ENCODE assay signal across 4 fruit fly cellular contexts in genomic region chr3L:3222643-3223389, dm6.
TF ChIP-seq lines count a peak whose summit lies in the region.

RpL28 (minus strand) TSS chr3L:3222960.
eIF1 (plus strand) TSS chr3L:3223341.

TF ChIP-seq in whole organism, adult, 20 proteins besides CTCF, POLR2A, EP300 and RAD21 (continued from another document):
- TF ChIP-seq ovo (GFP tag; optimal IDR thresholded peaks at IDR 0.05; lab: Kevin White, UChicago): peak; percentile 96
- no peak for TF ChIP-seq toe (GFP tag; optimal IDR thresholded peaks at IDR 0.05; lab: Kevin White, UChicago)

TF ChIP-seq in whole organism, embryonic, 481 proteins besides CTCF, POLR2A, EP300 and RAD21 (continued from another document and continues in another):
- TF ChIP-seq CG15269 (tag; optimal IDR thresholded peaks at IDR 0.05; lab: Kevin White, UChicago) (peak; percentile 56), CG8924 (tag; optimal IDR thresholded peaks at IDR 0.05; lab: Kevin White, UChicago) (peak; percentile 81), H2.0 (GFP tag; IDR thresholded peaks at IDR 0.05; lab: Robert Waterston, UW) (peak; percentile 77), Sox102F (GFP tag; optimal IDR thresholded peaks at IDR 0.05; lab: Kevin White, UChicago) (no peak), Dref (GFP tag; IDR thresholded peaks at IDR 0.05; lab: Robert Waterston, UW) (peak; percentile 72), CG10274 (GFP tag; optimal IDR thresholded peaks at IDR 0.05; lab: Kevin White, UChicago) (peak; percentile 87), CG43689 (GFP tag; IDR thresholded peaks at IDR 0.05; lab: Robert Waterston, UW) (peak; percentile 83), CG18619 (GFP tag; optimal IDR thresholded peaks at IDR 0.05; lab: Kevin White, UChicago) (peak; percentile 96), CkIIα-i1 (GFP tag; IDR thresholded peaks at IDR 0.05; lab: Robert Waterston, UW) (peak; percentile 33; the same call in 1 of the 2 replicates), luna (GFP tag; optimal IDR thresholded peaks at IDR 0.05; lab: Kevin White, UChicago) (peak; percentile 92), bsh (GFP tag; optimal IDR thresholded peaks at IDR 0.05; lab: Kevin White, UChicago) (peak; percentile 32 to 79), Sry-δ (GFP tag; optimal IDR thresholded peaks at IDR 0.05; lab: Kevin White, UChicago) (peak; percentile 89), CG18476 (GFP tag; optimal IDR thresholded peaks at IDR 0.05; lab: Kevin White, UChicago) (peak; percentile 83), Fer3 (tag; optimal IDR thresholded peaks at IDR 0.05; lab: Kevin White, UChicago) (peak; percentile 90), BEAF-32 (GFP tag; optimal IDR thresholded peaks at IDR 0.05; lab: Kevin White, UChicago) (peak; percentile 96), zen2 (GFP tag; IDR thresholded peaks at IDR 0.05; lab: Robert Waterston, UW; ENCODE audit: partially characterized antibody) (peak; percentile 47; the same call in 2 of the 3 replicates), br (optimal IDR thresholded peaks at IDR 0.05; lab: Kevin White, UChicago) (no peak), CG11456 (GFP tag; IDR thresholded peaks at IDR 0.05; lab: Robert Waterston, UW) (peak; percentile 95), repo (GFP tag; optimal IDR thresholded peaks at IDR 0.05; lab: Kevin White, UChicago) (peak; percentile 92), lov (optimal IDR thresholded peaks at IDR 0.05; lab: Kevin White, UChicago) (no peak), lov (GFP tag; IDR thresholded peaks at IDR 0.05; lab: Robert Waterston, UW) (peak; percentile 95), CG12236 (GFP tag; optimal IDR thresholded peaks at IDR 0.05; lab: Kevin White, UChicago) (peak; percentile 85), Six4 (GFP tag; optimal IDR thresholded peaks at IDR 0.05; lab: Kevin White, UChicago) (peak; percentile 90), row (GFP tag; IDR thresholded peaks at IDR 0.05; lab: Robert Waterston, UW) (peak; percentile 87), wdn (GFP tag; IDR thresholded peaks at IDR 0.05; lab: Robert Waterston, UW) (peak; percentile 57), Hr51 (GFP tag; optimal IDR thresholded peaks at IDR 0.05; lab: Kevin White, UChicago) (peak; percentile 45 to 93), Doc3 (GFP tag; IDR thresholded peaks at IDR 0.05; lab: Robert Waterston, UW; ENCODE audit: partially characterized antibody) (peak; percentile 81), ssp (GFP tag; IDR thresholded peaks at IDR 0.05; lab: Robert Waterston, UW) (peak; percentile 79), CG7839 (tag; optimal IDR thresholded peaks at IDR 0.05; lab: Kevin White, UChicago) (peak; percentile 84), Lpt (GFP tag; optimal IDR thresholded peaks at IDR 0.05; lab: Kevin White, UChicago) (no peak), dmrt99B (tag; optimal IDR thresholded peaks at IDR 0.05; lab: Kevin White, UChicago) (no peak), ab (GFP tag; optimal IDR thresholded peaks at IDR 0.05; lab: Kevin White, UChicago) (peak; percentile 69), Elba2 (GFP tag; optimal IDR thresholded peaks at IDR 0.05; lab: Kevin White, UChicago) (peak; percentile 62), CG31441 (GFP tag; IDR thresholded peaks at IDR 0.05; lab: Robert Waterston, UW) (peak; percentile 89), insv (GFP tag; optimal IDR thresholded peaks at IDR 0.05; lab: Kevin White, UChicago) (peak in 1 of 2 experiments; percentile 77), tna (GFP tag; IDR thresholded peaks at IDR 0.05; lab: Robert Waterston, UW; ENCODE audit: partially characterized antibody) (no peak; the same call in 1 of the 2 replicates), ro (GFP tag; IDR thresholded peaks at IDR 0.05; lab: Robert Waterston, UW) (peak; percentile 57; the same call in 1 of the 2 replicates), CG13123 (GFP tag; optimal IDR thresholded peaks at IDR 0.05; lab: Kevin White, UChicago) (peak; percentile 100), tx (GFP tag; optimal IDR thresholded peaks at IDR 0.05; lab: Kevin White, UChicago) (peak; percentile 69), Asciz (GFP tag; optimal IDR thresholded peaks at IDR 0.05; lab: Kevin White, UChicago) (peak; percentile 88), az2 (GFP tag; optimal IDR thresholded peaks at IDR 0.05; lab: Kevin White, UChicago) (peak; percentile 88), CG7987 (GFP tag; optimal IDR thresholded peaks at IDR 0.05; lab: Kevin White, UChicago) (peak; percentile 98)

TF ChIP-seq in whole organism, prepupa, 60 proteins besides CTCF, POLR2A, EP300 and RAD21 (continued from another document):
- TF ChIP-seq CG10631 (GFP tag; optimal IDR thresholded peaks at IDR 0.05; lab: Kevin White, UChicago) (peak; percentile 77), Ets21C (GFP tag; optimal IDR thresholded peaks at IDR 0.05; lab: Kevin White, UChicago) (peak; percentile 21), CG4318 (GFP tag; optimal IDR thresholded peaks at IDR 0.05; lab: Kevin White, UChicago) (no peak), vri (GFP tag; optimal IDR thresholded peaks at IDR 0.05; lab: Kevin White, UChicago) (no peak), dac (GFP tag; optimal IDR thresholded peaks at IDR 0.05; lab: Kevin White, UChicago) (peak; percentile 78), CG8632 (GFP tag; optimal IDR thresholded peaks at IDR 0.05; lab: Kevin White, UChicago) (peak; percentile 78), CG15336 (GFP tag; IDR thresholded peaks at IDR 0.05; lab: Robert Waterston, UW) (no peak), Blimp-1 (GFP tag; optimal IDR thresholded peaks at IDR 0.05; lab: Kevin White, UChicago) (peak; percentile 86), CG6792 (GFP tag; optimal IDR thresholded peaks at IDR 0.05; lab: Kevin White, UChicago) (peak; percentile 79), CG9139 (GFP tag; optimal IDR thresholded peaks at IDR 0.05; lab: Kevin White, UChicago) (no peak), svp (GFP tag; lab: Kevin White, UChicago) (no peak), eg (GFP tag; IDR thresholded peaks at IDR 0.05; lab: Robert Waterston, UW) (no peak; the same call in 1 of the 3 replicates), fkh (GFP tag; optimal IDR thresholded peaks at IDR 0.05; lab: Kevin White, UChicago) (peak; percentile 34), spab (GFP tag; optimal IDR thresholded peaks at IDR 0.05; lab: Kevin White, UChicago) (no peak), CG34406 (GFP tag; optimal IDR thresholded peaks at IDR 0.05; lab: Kevin White, UChicago) (peak; percentile 83), dsx (GFP tag; optimal IDR thresholded peaks at IDR 0.05; lab: Kevin White, UChicago; ENCODE audit: poor library complexity, severe bottlenecking) (peak; percentile 5), Gug (GFP tag; IDR thresholded peaks at IDR 0.05; lab: Robert Waterston, UW) (no peak), Smox (GFP tag; optimal IDR thresholded peaks at IDR 0.05; lab: Kevin White, UChicago) (no peak), fd85E (GFP tag; optimal IDR thresholded peaks at IDR 0.05; lab: Kevin White, UChicago) (peak; percentile 31), CG31627 (GFP tag; optimal IDR thresholded peaks at IDR 0.05; lab: Kevin White, UChicago) (peak; percentile 90), CG6808 (GFP tag; optimal IDR thresholded peaks at IDR 0.05; lab: Kevin White, UChicago) (no peak), Hr4 (GFP tag; optimal IDR thresholded peaks at IDR 0.05; lab: Kevin White, UChicago) (no peak), CG11294 (GFP tag; IDR thresholded peaks at IDR 0.05; lab: Robert Waterston, UW) (peak; percentile 32), fd59A (GFP tag; optimal IDR thresholded peaks at IDR 0.05; lab: Kevin White, UChicago) (peak; percentile 68), acj6 (GFP tag; optimal IDR thresholded peaks at IDR 0.05; lab: Kevin White, UChicago) (peak; percentile 88), Met (GFP tag; optimal IDR thresholded peaks at IDR 0.05; lab: Kevin White, UChicago) (peak; percentile 69), OdsH (GFP tag; optimal IDR thresholded peaks at IDR 0.05; lab: Kevin White, UChicago) (no peak), lz (GFP tag; optimal IDR thresholded peaks at IDR 0.05; lab: Kevin White, UChicago) (peak; percentile 91), Eip78C (GFP tag; lab: Kevin White, UChicago) (peak; percentile 96), CG3919 (GFP tag; optimal IDR thresholded peaks at IDR 0.05; lab: Kevin White, UChicago) (peak; percentile 25), Eip75B (GFP tag; optimal IDR thresholded peaks at IDR 0.05; lab: Kevin White, UChicago) (peak; percentile 68), CG6276 (GFP tag; optimal IDR thresholded peaks at IDR 0.05; lab: Kevin White, UChicago) (no peak), salr (GFP tag; optimal IDR thresholded peaks at IDR 0.05; lab: Kevin White, UChicago) (peak; percentile 65 to 91), CG10669 (GFP tag; optimal IDR thresholded peaks at IDR 0.05; lab: Kevin White, UChicago) (peak; percentile 31), Sox15 (GFP tag; optimal IDR thresholded peaks at IDR 0.05; lab: Kevin White, UChicago) (peak; percentile 68), achi (GFP tag; optimal IDR thresholded peaks at IDR 0.05; lab: Kevin White, UChicago) (peak; percentile 95), net (GFP tag; optimal IDR thresholded peaks at IDR 0.05; lab: Kevin White, UChicago) (peak; percentile 47), Lpt (GFP tag; optimal IDR thresholded peaks at IDR 0.05; lab: Kevin White, UChicago) (no peak), CG11762 (GFP tag; optimal IDR thresholded peaks at IDR 0.05; lab: Kevin White, UChicago; ENCODE audit: insufficient read depth) (no peak), CG8319 (GFP tag; optimal IDR thresholded peaks at IDR 0.05; lab: Kevin White, UChicago) (peak; percentile 84), Hr38 (GFP tag; optimal IDR thresholded peaks at IDR 0.05; lab: Kevin White, UChicago) (no peak)
TF ChIP-seq in whole organism, prepupa: peak in this region for 39.

TF ChIP-seq in whole organism, wandering third instar larva, 38 proteins besides CTCF, POLR2A, EP300 and RAD21 (continued from another document):
- TF ChIP-seq fru (GFP tag; optimal IDR thresholded peaks at IDR 0.05; lab: Kevin White, UChicago) (peak; percentile 55), CG9705 (GFP tag; optimal IDR thresholded peaks at IDR 0.05; lab: Kevin White, UChicago) (peak; percentile 92), Myc (optimal IDR thresholded peaks at IDR 0.05; lab: Kevin White, UChicago) (peak; percentile 65), N (GFP tag; optimal IDR thresholded peaks at IDR 0.05; lab: Kevin White, UChicago) (no peak), GATAd (GFP tag; optimal IDR thresholded peaks at IDR 0.05; lab: Kevin White, UChicago) (no peak), Rel (GFP tag; optimal IDR thresholded peaks at IDR 0.05; lab: Kevin White, UChicago) (no peak), Rel (tag; optimal IDR thresholded peaks at IDR 0.05; lab: Kevin White, UChicago) (peak; percentile 59), dsf (GFP tag; optimal IDR thresholded peaks at IDR 0.05; lab: Kevin White, UChicago; ENCODE audit: borderline replicate concordance) (peak; percentile 83), CrebA (GFP tag; optimal IDR thresholded peaks at IDR 0.05; lab: Kevin White, UChicago; ENCODE audit: borderline replicate concordance) (no peak), ey (GFP tag; optimal IDR thresholded peaks at IDR 0.05; lab: Kevin White, UChicago) (peak; percentile 66), sage (GFP tag; optimal IDR thresholded peaks at IDR 0.05; lab: Kevin White, UChicago) (no peak), OdsH (GFP tag; optimal IDR thresholded peaks at IDR 0.05; lab: Kevin White, UChicago) (peak; percentile 84)
